Worm (Caenorhabditis elegans): ENCODE results near the gene pssy-2.

The pssy-2 gene

ce11 chrIII:13462965-13463783 is 8.4 kb upstream of the pssy-2 start, which contains the start of gene ant-1.1 (continued):
- peak; percentile 78 for TF ChIP-seq ceh-91 (GFP tag; IDR thresholded peaks at IDR 0.05)
- no peak for TF ChIP-seq F55B11.4 (tag; optimal IDR thresholded peaks at IDR 0.05; ENCODE audit: borderline replicate concordance, insufficient read depth)
- TF ChIP-seq zfh-2 (GFP tag; conservative IDR thresholded peaks at IDR 0.05) = peak; percentile 96
- TF ChIP-seq snpc-3.4 (tag; optimal IDR thresholded peaks at IDR 0.05) = peak; percentile 77
- peak; percentile 79; the same call in 1 of the 2 replicates for TF ChIP-seq C17E4.6 (GFP tag; IDR thresholded peaks at IDR 0.05)
- TF ChIP-seq zim-3 (tag; optimal IDR thresholded peaks at IDR 0.05) = no peak
- TF ChIP-seq attf-3 (GFP tag; conservative IDR thresholded peaks at IDR 0.05) = peak; percentile 53; the same call in 1 of the 2 replicates
- TF ChIP-seq ztf-3 (GFP tag; optimal IDR thresholded peaks at IDR 0.05) = no peak
- TF ChIP-seq F22D6.2 (tag; optimal IDR thresholded peaks at IDR 0.05) = peak; percentile 1
- TF ChIP-seq ztf-26 (tag; optimal IDR thresholded peaks at IDR 0.05) = peak; percentile 85
- TF ChIP-seq dpl-1 (GFP tag; optimal IDR thresholded peaks at IDR 0.05) = peak; percentile 86
- no peak for TF ChIP-seq egl-18 (GFP tag; IDR thresholded peaks at IDR 0.05)
- peak; percentile 81 for TF ChIP-seq atf-7 (tag; optimal IDR thresholded peaks at IDR 0.05)
- peak; percentile 82 for TF ChIP-seq ama-1 (optimal IDR thresholded peaks at IDR 0.05)
- no peak for TF ChIP-seq ama-1 (GFP tag; optimal IDR thresholded peaks at IDR 0.05)
- no peak for TF ChIP-seq F37B4.10 (GFP tag; IDR thresholded peaks at IDR 0.05)
- peak; percentile 85 for TF ChIP-seq hsf-1 (GFP tag; IDR thresholded peaks at IDR 0.05)
- peak; percentile 95 for TF ChIP-seq nfyb-1 (GFP tag; IDR thresholded peaks at IDR 0.05)
- TF ChIP-seq xnd-1 (tag; optimal IDR thresholded peaks at IDR 0.05) = peak; percentile 45
- TF ChIP-seq B0261.1 (tag; optimal IDR thresholded peaks at IDR 0.05) = peak; percentile 4
- peak; percentile 92 for TF ChIP-seq ekl-4 (GFP tag; IDR thresholded peaks at IDR 0.05)
- peak; percentile 89 for TF ChIP-seq ceh-27 (GFP tag; optimal IDR thresholded peaks at IDR 0.05)
- peak; percentile 72; the same call in 1 of the 2 replicates for TF ChIP-seq B0336.3 (GFP tag; IDR thresholded peaks at IDR 0.05)
- peak; percentile 94 for TF ChIP-seq mcd-1 (GFP tag; IDR thresholded peaks at IDR 0.05)
- peak; percentile 45 for TF ChIP-seq gei-17 (GFP tag; optimal IDR thresholded peaks at IDR 0.05)
- peak; percentile 84 for TF ChIP-seq Y67H2A.10 (GFP tag; conservative IDR thresholded peaks at IDR 0.05)
- peak; percentile 85 for TF ChIP-seq madf-6 (GFP tag; IDR thresholded peaks at IDR 0.05)
- TF ChIP-seq sptf-2 (GFP tag; optimal IDR thresholded peaks at IDR 0.05) = peak; percentile 22
- peak; percentile 68 for TF ChIP-seq F23B12.7 (tag; optimal IDR thresholded peaks at IDR 0.05; ENCODE audit: insufficient read depth)
- TF ChIP-seq aptf-3 (GFP tag; IDR thresholded peaks at IDR 0.05) = peak; percentile 61; the same call in 1 of the 2 replicates
- peak; percentile 91 for TF ChIP-seq madf-3 (GFP tag; IDR thresholded peaks at IDR 0.05)
- no peak for TF ChIP-seq tbx-9 (tag; optimal IDR thresholded peaks at IDR 0.05; ENCODE audit: borderline replicate concordance)
- no peak for TF ChIP-seq F10E7.11 (tag; optimal IDR thresholded peaks at IDR 0.05)
- no peak for TF ChIP-seq attf-6 (GFP tag; IDR thresholded peaks at IDR 0.05)
- TF ChIP-seq egrh-3 (GFP tag; IDR thresholded peaks at IDR 0.05) = peak; percentile 88
- peak; percentile 85 for TF ChIP-seq K12H6.12 (tag; optimal IDR thresholded peaks at IDR 0.05)
- peak; percentile 69; the same call in 1 of the 2 replicates for TF ChIP-seq lin-26 (GFP tag; IDR thresholded peaks at IDR 0.05)
- peak; percentile 87 for TF ChIP-seq rcor-1 (GFP tag; IDR thresholded peaks at IDR 0.05)
- peak; percentile 95 for TF ChIP-seq Y53G8AR.9 (GFP tag; conservative IDR thresholded peaks at IDR 0.05)
- TF ChIP-seq lsl-1 (GFP tag; optimal IDR thresholded peaks at IDR 0.05) = peak; percentile 88
- TF ChIP-seq F57A8.1 (GFP tag; optimal IDR thresholded peaks at IDR 0.05) = no peak
- peak; percentile 54; the same call in 1 of the 2 replicates for TF ChIP-seq let-526 (GFP tag; IDR thresholded peaks at IDR 0.05)
- TF ChIP-seq tbp1 (GFP tag; optimal IDR thresholded peaks at IDR 0.05) = peak; percentile 69
- peak; percentile 29; the same call in 1 of the 2 replicates for TF ChIP-seq madf-8 (GFP tag; conservative IDR thresholded peaks at IDR 0.05)
- TF ChIP-seq ztf-18 (tag; optimal IDR thresholded peaks at IDR 0.05) = peak; percentile 87
- TF ChIP-seq F33H1.4 (GFP tag; IDR thresholded peaks at IDR 0.05) = peak; percentile 99
- TF ChIP-seq pbrm-1 (GFP tag; IDR thresholded peaks at IDR 0.05) = peak; percentile 91

Measured in whole organism, young adult.